Worm (Caenorhabditis elegans): Measurements from ENCODE around the gene egl-6.

The egl-6 gene

ce11 chrX:5930822-5931221, at the start of gene egl-6:
Gene egl-6, plus strand, starts transcription at chrX:5931122.
- TF ChIP-seq nhr-90 (tag; optimal IDR thresholded peaks at IDR 0.05) (no peak), attf-5 (GFP tag; optimal IDR thresholded peaks at IDR 0.05) (no peak), ceh-91 (GFP tag; IDR thresholded peaks at IDR 0.05) (no peak), madf-8 (GFP tag; conservative IDR thresholded peaks at IDR 0.05) (no peak), snpc-1.3 (tag; optimal IDR thresholded peaks at IDR 0.05; ENCODE audit: insufficient read depth) (no peak)

ce11 chrX:5885565-5885964, 45.4 kb upstream of the egl-6 start, which contains the start of gene flp-7:
Gene flp-7, plus strand, starts transcription at chrX:5885865.
- TF ChIP-seq C06A6.2 (GFP tag; conservative IDR thresholded peaks at IDR 0.05) (no peak), die-1 (tag; optimal IDR thresholded peaks at IDR 0.05) (no peak), F23B12.7 (tag; optimal IDR thresholded peaks at IDR 0.05; ENCODE audit: insufficient read depth) (no peak), hmg-1.2 (GFP tag; IDR thresholded peaks at IDR 0.05) (no peak), mcd-1 (GFP tag; IDR thresholded peaks at IDR 0.05) (no peak), ceh-100 (GFP tag; IDR thresholded peaks at IDR 0.05) (no peak)

- TF ChIP-seq zfh-2 (GFP tag; conservative IDR thresholded peaks at IDR 0.05) (peak; percentile 71), fkh-3 (tag; optimal IDR thresholded peaks at IDR 0.05) (no peak)
These were observed 40.8 kb upstream of the egl-6 start, which contains the start of gene F49E10.2 for ce11 chrX:5890080-5890479. Gene F49E10.2, plus strand, starts transcription at chrX:5890380.

ce11 chrX:5896001-5896400, 34.9 kb upstream of the egl-6 start:
- TF ChIP-seq dox-1 (GFP tag; IDR thresholded peaks at IDR 0.05) (no peak), sptf-2 (GFP tag; optimal IDR thresholded peaks at IDR 0.05) (no peak), madf-8 (GFP tag; conservative IDR thresholded peaks at IDR 0.05) (no peak), hmg-20 (GFP tag; IDR thresholded peaks at IDR 0.05) (no peak), zfh-2 (GFP tag; conservative IDR thresholded peaks at IDR 0.05) (peak; percentile 70), ztf-22 (GFP tag; optimal IDR thresholded peaks at IDR 0.05) (no peak)

ce11 chrX:5897038-5897437, 33.9 kb upstream of the egl-6 start, which contains the start of gene tbc-16:
Gene tbc-16, plus strand, starts transcription at chrX:5897338.
- TF ChIP-seq Y53G8AR.9 (GFP tag; conservative IDR thresholded peaks at IDR 0.05): no peak
- TF ChIP-seq madf-10 (tag; optimal IDR thresholded peaks at IDR 0.05): no peak
- no peak for TF ChIP-seq rec-8 (tag; optimal IDR thresholded peaks at IDR 0.05)
- no peak for TF ChIP-seq snpc-4 (GFP tag; optimal IDR thresholded peaks at IDR 0.05)
- TF ChIP-seq snpc-4 (tag; optimal IDR thresholded peaks at IDR 0.05): no peak
- TF ChIP-seq sptf-2 (GFP tag; optimal IDR thresholded peaks at IDR 0.05): no peak

- TF ChIP-seq Y53G8AR.9 (GFP tag; conservative IDR thresholded peaks at IDR 0.05): no peak
These were observed 29.4 kb upstream of the egl-6 start for ce11 chrX:5901499-5901898.

- TF ChIP-seq lin-35 (GFP tag; optimal IDR thresholded peaks at IDR 0.05) (no peak), hsf-1 (GFP tag; IDR thresholded peaks at IDR 0.05) (no peak), Y53F4B.3 (GFP tag; IDR thresholded peaks at IDR 0.05) (no peak), aptf-3 (GFP tag; IDR thresholded peaks at IDR 0.05) (no peak), F49E8.2 (tag; optimal IDR thresholded peaks at IDR 0.05; ENCODE audit: insufficient read depth) (no peak), F55B11.4 (tag; optimal IDR thresholded peaks at IDR 0.05; ENCODE audit: borderline replicate concordance, insufficient read depth) (no peak), rec-8 (tag; optimal IDR thresholded peaks at IDR 0.05) (no peak), F57C9.4 (tag; optimal IDR thresholded peaks at IDR 0.05) (no peak), nfya-1 (tag; optimal IDR thresholded peaks at IDR 0.05; ENCODE audit: borderline replicate concordance, insufficient read depth) (no peak)
These were observed 27.0 kb upstream of the egl-6 start for ce11 chrX:5903896-5904295.

Measured in whole organism, young adult.